Worm (Caenorhabditis elegans): Measurements from ENCODE around the gene F59A6.10.
A peak's percentile ranks its signal among the peaks of the same experiment; 100 is the strongest.

The F59A6.10 gene

ce11 chrII:4986664-4987063 is 17.1 kb upstream of the F59A6.10 start:
- peak; percentile 79 for TF ChIP-seq nhr-2 (tag; optimal IDR thresholded peaks at IDR 0.05)
- TF ChIP-seq unc-39 (tag; optimal IDR thresholded peaks at IDR 0.05), result no peak
- peak; percentile 40 for TF ChIP-seq ztf-11 (tag; optimal IDR thresholded peaks at IDR 0.05)
- peak; percentile 90 for TF ChIP-seq zip-8 (tag; optimal IDR thresholded peaks at IDR 0.05)
- TF ChIP-seq blmp-1 (tag; optimal IDR thresholded peaks at IDR 0.05), result no peak
- TF ChIP-seq pha-4 (tag; optimal IDR thresholded peaks at IDR 0.05), result no peak
- TF ChIP-seq sptf-1 (tag; optimal IDR thresholded peaks at IDR 0.05), result peak; percentile 39

ce11 chrII:4987257-4987656 is 16.5 kb upstream of the F59A6.10 start:
- TF ChIP-seq lin-32 (GFP tag; optimal IDR thresholded peaks at IDR 0.05), result peak; percentile 92
- no peak for TF ChIP-seq blmp-1 (tag; optimal IDR thresholded peaks at IDR 0.05)
- TF ChIP-seq zip-8 (tag; optimal IDR thresholded peaks at IDR 0.05), result peak; percentile 10

ce11 chrII:4989802-4990201 is 14.0 kb upstream of the F59A6.10 start, which contains the start of gene T27F7.12:
T27F7.12 (plus strand) TSS chrII:4990102.
- TF ChIP-seq snpc-4 (tag; optimal IDR thresholded peaks at IDR 0.05), result no peak
- TF ChIP-seq ham-2 (GFP tag; optimal IDR thresholded peaks at IDR 0.05), result no peak
- TF ChIP-seq M03D4.4 (tag; optimal IDR thresholded peaks at IDR 0.05), result no peak
- no peak for TF ChIP-seq sem-2 (GFP tag; optimal IDR thresholded peaks at IDR 0.05)
- no peak for TF ChIP-seq ceh-39 (tag; optimal IDR thresholded peaks at IDR 0.05)
- no peak for TF ChIP-seq lin-32 (GFP tag; optimal IDR thresholded peaks at IDR 0.05)
- no peak for TF ChIP-seq ceh-83 (GFP tag; optimal IDR thresholded peaks at IDR 0.05)
- no peak for TF ChIP-seq unc-62 (GFP tag; optimal IDR thresholded peaks at IDR 0.05)
- TF ChIP-seq unc-39 (tag; optimal IDR thresholded peaks at IDR 0.05), result no peak
- no peak for TF ChIP-seq nhr-237 (tag; optimal IDR thresholded peaks at IDR 0.05)
- no peak for TF ChIP-seq nhr-76 (tag; optimal IDR thresholded peaks at IDR 0.05)
- no peak for TF ChIP-seq flh-1 (GFP tag; optimal IDR thresholded peaks at IDR 0.05)
- no peak for TF ChIP-seq nhr-12 (tag; optimal IDR thresholded peaks at IDR 0.05)
- TF ChIP-seq tbx-8 (GFP tag; optimal IDR thresholded peaks at IDR 0.05), result no peak
- TF ChIP-seq nhr-2 (tag; optimal IDR thresholded peaks at IDR 0.05), result no peak
- no peak for TF ChIP-seq bed-3 (GFP tag; optimal IDR thresholded peaks at IDR 0.05)
- TF ChIP-seq ceh-43 (GFP tag; optimal IDR thresholded peaks at IDR 0.05), result no peak
- no peak for TF ChIP-seq lsy-2 (tag; optimal IDR thresholded peaks at IDR 0.05)

- TF ChIP-seq lsy-2 (tag; optimal IDR thresholded peaks at IDR 0.05), result no peak
- no peak for TF ChIP-seq nhr-28 (tag; optimal IDR thresholded peaks at IDR 0.05)
- TF ChIP-seq sptf-1 (tag; optimal IDR thresholded peaks at IDR 0.05), result no peak
- TF ChIP-seq hlh-1 (tag; optimal IDR thresholded peaks at IDR 0.05), result no peak
- no peak for TF ChIP-seq ztf-11 (tag; optimal IDR thresholded peaks at IDR 0.05)
- no peak for TF ChIP-seq nhr-12 (tag; optimal IDR thresholded peaks at IDR 0.05)
- TF ChIP-seq ceh-39 (tag; optimal IDR thresholded peaks at IDR 0.05), result no peak
- TF ChIP-seq pha-4 (tag; optimal IDR thresholded peaks at IDR 0.05), result no peak
- TF ChIP-seq ham-2 (GFP tag; optimal IDR thresholded peaks at IDR 0.05), result no peak
These were observed 10.8 kb upstream of the F59A6.10 start, which contains the start of gene pigb-1 for ce11 chrII:4992977-4993376. pigb-1 (minus strand) TSS chrII:4993077.

DNA sequence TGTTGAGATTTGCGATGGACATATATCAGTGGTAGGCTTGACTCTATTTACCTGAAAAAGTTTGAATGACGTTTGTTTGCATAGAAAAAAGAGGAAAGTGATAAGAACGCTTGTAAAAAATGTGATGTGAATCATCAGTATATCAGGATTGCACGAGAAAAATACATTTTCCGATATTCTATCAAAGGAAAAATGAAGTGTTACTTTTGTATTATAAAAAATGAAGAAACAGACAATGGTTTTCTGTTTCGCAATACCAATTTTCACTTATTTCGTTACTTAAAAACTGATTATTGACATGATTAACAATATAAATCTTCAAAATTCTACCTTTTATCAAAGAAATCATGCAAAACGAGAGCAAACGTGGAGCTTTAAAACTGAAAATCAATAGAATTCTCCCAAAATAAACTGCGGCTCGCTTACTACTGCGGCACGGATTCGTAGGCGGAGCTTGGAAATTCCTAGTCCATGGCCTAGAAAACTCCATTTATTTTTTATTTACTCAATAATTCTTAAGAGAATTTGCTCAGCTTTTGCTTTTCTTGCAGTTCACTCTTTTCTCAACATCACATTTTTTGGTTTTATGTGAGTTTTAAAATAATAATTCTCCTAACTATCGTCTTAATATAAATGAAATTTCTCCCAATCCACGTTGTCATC is 10.1 kb upstream of the F59A6.10 start, which contains the start of the genes eif-1 and vps-24:
TSS of gene eif-1 (minus strand) at position 51 of the 663 bp plus-strand sequence.
TSS of gene vps-24 (plus strand) at position 469 of the 663 bp plus-strand sequence.
- TF ChIP-seq tbx-8 (GFP tag; optimal IDR thresholded peaks at IDR 0.05) (no peak), hlh-1 (tag; optimal IDR thresholded peaks at IDR 0.05) (no peak), mab-5 (tag; optimal IDR thresholded peaks at IDR 0.05) (no peak), lin-32 (GFP tag; optimal IDR thresholded peaks at IDR 0.05) (no peak), drap-1 (GFP tag; optimal IDR thresholded peaks at IDR 0.05) (no peak), flh-1 (GFP tag; optimal IDR thresholded peaks at IDR 0.05) (no peak), unc-39 (tag; optimal IDR thresholded peaks at IDR 0.05) (no peak), mep-1 (tag; optimal IDR thresholded peaks at IDR 0.05) (no peak), elt-3 (tag; optimal IDR thresholded peaks at IDR 0.05) (no peak), ces-1 (GFP tag; optimal IDR thresholded peaks at IDR 0.05) (peak; percentile 77), pha-4 (tag; optimal IDR thresholded peaks at IDR 0.05) (no peak), lin-13 (tag; optimal IDR thresholded peaks at IDR 0.05) (peak; percentile 2), ceh-83 (GFP tag; optimal IDR thresholded peaks at IDR 0.05) (no peak), ham-2 (GFP tag; optimal IDR thresholded peaks at IDR 0.05) (no peak), M03D4.4 (tag; optimal IDR thresholded peaks at IDR 0.05) (no peak), bed-3 (GFP tag; optimal IDR thresholded peaks at IDR 0.05) (no peak), ceh-39 (tag; optimal IDR thresholded peaks at IDR 0.05) (no peak), nhr-237 (tag; optimal IDR thresholded peaks at IDR 0.05) (peak; percentile 6), nhr-12 (tag; optimal IDR thresholded peaks at IDR 0.05) (no peak), zip-8 (tag; optimal IDR thresholded peaks at IDR 0.05) (no peak), ztf-11 (tag; optimal IDR thresholded peaks at IDR 0.05) (no peak), lsy-2 (tag; optimal IDR thresholded peaks at IDR 0.05) (peak; percentile 29), elt-1 (tag; optimal IDR thresholded peaks at IDR 0.05; ENCODE audit: borderline replicate concordance, insufficient read depth) (no peak), unc-120 (tag; optimal IDR thresholded peaks at IDR 0.05; ENCODE audit: poor library complexity, severe bottlenecking) (no peak), sem-2 (GFP tag; optimal IDR thresholded peaks at IDR 0.05) (no peak), sptf-1 (tag; optimal IDR thresholded peaks at IDR 0.05) (no peak), nhr-2 (tag; optimal IDR thresholded peaks at IDR 0.05) (no peak), blmp-1 (tag; optimal IDR thresholded peaks at IDR 0.05) (no peak)

Data from whole organism, mixed stage, embryonic.